Fruit fly (Drosophila melanogaster): ENCODE results near the gene CG34244.

CG34244 gene

dm6 chr3L:14189957-14190624 is 45.6 kb downstream of the CG34244 start (continued):
- TF ChIP-seq Ets96B (tag; optimal IDR thresholded peaks at IDR 0.05) (no peak), Lpt (GFP tag; optimal IDR thresholded peaks at IDR 0.05) (peak; percentile 33), CG6808 (GFP tag; optimal IDR thresholded peaks at IDR 0.05) (no peak), CG32006 (GFP tag; optimal IDR thresholded peaks at IDR 0.05) (peak; percentile 43), Sox15 (GFP tag; optimal IDR thresholded peaks at IDR 0.05) (no peak), net (GFP tag; optimal IDR thresholded peaks at IDR 0.05) (peak; percentile 32), CG3919 (GFP tag; optimal IDR thresholded peaks at IDR 0.05) (peak; percentile 61), CG7368 (GFP tag; optimal IDR thresholded peaks at IDR 0.05) (peak; percentile 37), CG8319 (GFP tag; optimal IDR thresholded peaks at IDR 0.05) (no peak), CG16779 (tag; optimal IDR thresholded peaks at IDR 0.05) (no peak), vri (GFP tag; optimal IDR thresholded peaks at IDR 0.05) (no peak), Gug (GFP tag; IDR thresholded peaks at IDR 0.05) (peak; percentile 59), esn (GFP tag; optimal IDR thresholded peaks at IDR 0.05) (peak; percentile 9), CG31627 (GFP tag; optimal IDR thresholded peaks at IDR 0.05) (peak; percentile 34), svp (GFP tag) (peak; percentile 15), spab (GFP tag; optimal IDR thresholded peaks at IDR 0.05) (no peak), Smox (GFP tag; optimal IDR thresholded peaks at IDR 0.05) (peak; percentile 8)

- TF ChIP-seq CG32006 (GFP tag; optimal IDR thresholded peaks at IDR 0.05) (no peak), CG8119 (GFP tag; IDR thresholded peaks at IDR 0.05) (no peak), CG1621 (tag; optimal IDR thresholded peaks at IDR 0.05) (no peak), CG6808 (GFP tag; optimal IDR thresholded peaks at IDR 0.05) (no peak), CG10631 (GFP tag; optimal IDR thresholded peaks at IDR 0.05) (no peak), achi (GFP tag; optimal IDR thresholded peaks at IDR 0.05) (no peak), fd85E (GFP tag; optimal IDR thresholded peaks at IDR 0.05) (no peak), Met (GFP tag; optimal IDR thresholded peaks at IDR 0.05) (no peak), spab (GFP tag; optimal IDR thresholded peaks at IDR 0.05) (no peak), eg (GFP tag; IDR thresholded peaks at IDR 0.05) (no peak), CG7368 (GFP tag; optimal IDR thresholded peaks at IDR 0.05) (no peak), Sox15 (GFP tag; optimal IDR thresholded peaks at IDR 0.05) (no peak), CG9139 (GFP tag; optimal IDR thresholded peaks at IDR 0.05) (no peak)
Observed at dm6 chr3L:14189431-14189830, 46.3 kb downstream of the CG34244 start, which contains the start of gene nan. Gene nan, minus strand, starts transcription at chr3L:14189648.

Data from whole organism, prepupa.